Fruit fly (Drosophila melanogaster): ENCODE results near the gene CG1239.

dm6 chr3R:5686049-5686757 is 47.1 kb upstream of the CG1239 start:
- TF ChIP-seq fd96Ca (GFP tag; IDR thresholded peaks at IDR 0.05): no peak
- TF ChIP-seq CG10348 (GFP tag; IDR thresholded peaks at IDR 0.05): no peak
- no peak; the same call in 2 of the 3 replicates for TF ChIP-seq CG4496 (GFP tag; IDR thresholded peaks at IDR 0.05)
- TF ChIP-seq CG17806 (tag; optimal IDR thresholded peaks at IDR 0.05): peak; percentile 37
- peak; percentile 45 for TF ChIP-seq CG15710 (tag; optimal IDR thresholded peaks at IDR 0.05)
- TF ChIP-seq Pif1B (GFP tag; optimal IDR thresholded peaks at IDR 0.05): no peak
- peak; percentile 32 for TF ChIP-seq Pif1A (GFP tag; optimal IDR thresholded peaks at IDR 0.05)
